Fruit fly (Drosophila melanogaster): Measurements from ENCODE around the gene Cpr65Ax2.

- TF ChIP-seq CG10147 (GFP tag; optimal IDR thresholded peaks at IDR 0.05) (no peak), Rfx (GFP tag; IDR thresholded peaks at IDR 0.05) (no peak), CG3407 (GFP tag; optimal IDR thresholded peaks at IDR 0.05) (no peak), CG31441 (GFP tag; IDR thresholded peaks at IDR 0.05) (no peak), CG11695 (GFP tag; IDR thresholded peaks at IDR 0.05) (no peak), fd96Cb (tag; optimal IDR thresholded peaks at IDR 0.05) (no peak)
Measured at dm6 chr3L:6143188-6143755, 7.4 kb downstream of the Cpr65Ax2 start, which contains the start of gene Lcp65Ad.
